Worm (Caenorhabditis elegans) whole organism, L4/young adult: Measurements from ENCODE around the gene W06D11.5.

Source experiments
- dao-5 ChIP-seq: sonication (generic microtip); optimal IDR thresholded peaks from 2 replicates; lab custom pipeline; 2016; ENCODE audit warnings: missing genotype, missing genetic modification characterization, moderate library complexity, missing compliant biosample characterization
- him-1 ChIP-seq: sonication (generic microtip); optimal IDR thresholded peaks from 2 replicates; lab custom pipeline; 2016; ENCODE audit warnings: missing genotype, missing genetic modification reagents, missing genetic modification characterization, missing compliant biosample characterization

- TF ChIP-seq dao-5 (tag; lab: Kevin White, UChicago) (no peak), him-1 (tag; lab: Kevin White, UChicago) (no peak)
These were observed 38.0 kb downstream of the W06D11.5 start, which contains the start of gene srd-44 for ce11 chrX:12337846-12338490.
